Worm (Caenorhabditis elegans): ENCODE results near the gene mec-14.

Gene mec-14

ce11 chrIII:7166664-7167567, 25.9 kb downstream of the mec-14 start (continued):
- peak; percentile 76 for TF ChIP-seq mep-1 (tag; optimal IDR thresholded peaks at IDR 0.05)
- no peak for TF ChIP-seq nhr-25 (tag; optimal IDR thresholded peaks at IDR 0.05; ENCODE audit: borderline replicate concordance, insufficient read depth)
- 0 out of 2 replicates have a peak, but pooled peaks have one; percentile 23 for TF ChIP-seq madf-9 (GFP tag; conservative IDR thresholded peaks at IDR 0.05)
- no peak for TF ChIP-seq lin-38 (GFP tag; IDR thresholded peaks at IDR 0.05)
- TF ChIP-seq zfp-3 (GFP tag; conservative IDR thresholded peaks at IDR 0.05) = no peak
- TF ChIP-seq gei-8 (GFP tag; optimal IDR thresholded peaks at IDR 0.05) = no peak
- TF ChIP-seq daf-8 (GFP tag; IDR thresholded peaks at IDR 0.05) = no peak
- TF ChIP-seq tag-97 (GFP tag; IDR thresholded peaks at IDR 0.05) = no peak
- TF ChIP-seq spr-1 (tag; optimal IDR thresholded peaks at IDR 0.05) = no peak
- no peak for TF ChIP-seq aha-1 (tag)
- TF ChIP-seq pqm-1 (tag; optimal IDR thresholded peaks at IDR 0.05) = peak; percentile 84
- no peak for TF ChIP-seq ceh-32 (tag; optimal IDR thresholded peaks at IDR 0.05; ENCODE audit: poor library complexity)
- no peak for TF ChIP-seq lim-7 (GFP tag; IDR thresholded peaks at IDR 0.05)
- peak; percentile 12 for TF ChIP-seq dve-1 (tag; optimal IDR thresholded peaks at IDR 0.05; ENCODE audit: insufficient read depth)
- peak in 1 of 2 experiments; percentile 57 for TF ChIP-seq lsy-2 (tag; optimal IDR thresholded peaks at IDR 0.05)
- no peak for TF ChIP-seq zip-2 (tag; optimal IDR thresholded peaks at IDR 0.05)
- TF ChIP-seq lin-15B (tag; optimal IDR thresholded peaks at IDR 0.05) = no peak
- TF ChIP-seq ceh-44 (GFP tag; IDR thresholded peaks at IDR 0.05) = no peak
- no peak for TF ChIP-seq vab-7 (GFP tag; IDR thresholded peaks at IDR 0.05)
- TF ChIP-seq egl-43 (GFP tag; IDR thresholded peaks at IDR 0.05) = peak; percentile 61; the same call in 1 of the 2 replicates
- no peak for TF ChIP-seq nhr-41 (GFP tag; IDR thresholded peaks at IDR 0.05)
- TF ChIP-seq T20F7.1 (GFP tag; optimal IDR thresholded peaks at IDR 0.05) = peak; percentile 19
- TF ChIP-seq unc-39 (tag; optimal IDR thresholded peaks at IDR 0.05) = no peak
- TF ChIP-seq ZK546.5 (tag; optimal IDR thresholded peaks at IDR 0.05) = no peak
- TF ChIP-seq tra-1 (GFP tag; IDR thresholded peaks at IDR 0.05) = no peak
- peak in 1 of 2 experiments; percentile 41 for TF ChIP-seq mdl-1 (tag; optimal IDR thresholded peaks at IDR 0.05)
- no peak for TF ChIP-seq Y105C5A.15 (GFP tag; IDR thresholded peaks at IDR 0.05)
- TF ChIP-seq nhr-111 (GFP tag; optimal IDR thresholded peaks at IDR 0.05) = no peak
- peak; percentile 29 for TF ChIP-seq nhr-6 (tag; optimal IDR thresholded peaks at IDR 0.05)
- no peak for TF ChIP-seq egl-27 (tag; optimal IDR thresholded peaks at IDR 0.05)
- no peak for TF ChIP-seq dmd-8 (GFP tag; IDR thresholded peaks at IDR 0.05)
- TF ChIP-seq mxl-2 (GFP tag; conservative IDR thresholded peaks at IDR 0.05) = no peak
- TF ChIP-seq ceh-20 (GFP tag; IDR thresholded peaks at IDR 0.05) = no peak
- TF ChIP-seq ztf-7 (tag; optimal IDR thresholded peaks at IDR 0.05) = peak; percentile 5
- TF ChIP-seq ceh-62 (tag; optimal IDR thresholded peaks at IDR 0.05) = no peak
- peak; percentile 2 for TF ChIP-seq dpl-1 (GFP tag; optimal IDR thresholded peaks at IDR 0.05)
- TF ChIP-seq D1046.2 (GFP tag; IDR thresholded peaks at IDR 0.05) = no peak
- peak; percentile 69 for TF ChIP-seq nhr-28 (tag; optimal IDR thresholded peaks at IDR 0.05)
- no peak for TF ChIP-seq nhr-48 (tag; optimal IDR thresholded peaks at IDR 0.05)
- TF ChIP-seq set-16 (GFP tag; IDR thresholded peaks at IDR 0.05) = peak; percentile 31
- no peak for TF ChIP-seq cey-2 (tag; optimal IDR thresholded peaks at IDR 0.05; ENCODE audit: borderline replicate concordance, insufficient read depth)
- TF ChIP-seq arid-1 (GFP tag; conservative IDR thresholded peaks at IDR 0.05) = no peak
- peak; percentile 45 for TF ChIP-seq dmd-6 (GFP tag; IDR thresholded peaks at IDR 0.05)
- peak; percentile 21 for TF ChIP-seq fkh-10 (GFP tag; optimal IDR thresholded peaks at IDR 0.05)
- no peak for TF ChIP-seq lir-3 (tag; optimal IDR thresholded peaks at IDR 0.05)
- TF ChIP-seq lin-1 (GFP tag; IDR thresholded peaks at IDR 0.05) = 0 out of 2 replicates have a peak, but pooled peaks have one; percentile 37
- TF ChIP-seq nhr-11 (tag; optimal IDR thresholded peaks at IDR 0.05) = no peak
- TF ChIP-seq T26A8.4 (GFP tag; IDR thresholded peaks at IDR 0.05) = no peak
- TF ChIP-seq nhr-10 (tag; optimal IDR thresholded peaks at IDR 0.05) = no peak
- TF ChIP-seq ama-1 (optimal IDR thresholded peaks at IDR 0.05) = peak; percentile 2

Measured in whole organism, L4 larva.